Fruit fly (Drosophila melanogaster) whole organism, embryonic: Measurements from ENCODE around the gene aph-1.
A peak's percentile ranks its signal among the peaks of the same experiment; 100 is the strongest.

Source experiments
- B-H2 ChIP-seq: fragments of 200-800 bp; sonication (Bioruptor generic); optimal IDR thresholded peaks from 2 replicates; lab custom pipeline; 2018; ENCODE audit warnings: missing biosample characterization, mild to moderate bottlenecking, missing genetic modification characterization
- CG10654 ChIP-seq: fragments of 200-800 bp; sonication (Bioruptor generic); optimal IDR thresholded peaks from 2 replicates; lab custom pipeline; 2016; ENCODE audit warnings: missing biosample characterization, missing genetic modification characterization
- CG10979 ChIP-seq: fragments of 200-800 bp; sonication (Bioruptor generic); optimal IDR thresholded peaks from 2 replicates; lab custom pipeline; 2018; ENCODE audit warnings: missing biosample characterization, mild to moderate bottlenecking, missing genetic modification characterization, moderate library complexity
- CG13424 ChIP-seq: fragments of 200-800 bp; sonication (Bioruptor generic); optimal IDR thresholded peaks from 2 replicates; lab custom pipeline; 2019; ENCODE audit warnings: missing biosample characterization, mild to moderate bottlenecking, missing genetic modification characterization, moderate library complexity
- CG15514 ChIP-seq: fragments of 200-800 bp; sonication (Bioruptor generic); optimal IDR thresholded peaks from 3 replicates; lab custom pipeline; 2017; ENCODE audit warnings: missing biosample characterization, missing genetic modification characterization, mild to moderate bottlenecking, moderate library complexity, missing genetic modification reagents
- CG15601 ChIP-seq: fragments of 200-800 bp; sonication (Bioruptor generic); optimal IDR thresholded peaks from 3 replicates; lab custom pipeline; 2019; ENCODE audit warnings: missing biosample characterization, mild to moderate bottlenecking, missing genetic modification characterization, moderate library complexity
- CG17385 ChIP-seq: fragments of 200-800 bp; sonication (Bioruptor generic); optimal IDR thresholded peaks from 3 replicates; lab custom pipeline; 2018; ENCODE audit warnings: missing biosample characterization, mild to moderate bottlenecking, missing genetic modification characterization
- CG30020 ChIP-seq: fragments of 200-800 bp; optimal IDR thresholded peaks from 2 replicates; lab custom pipeline; 2019; ENCODE audit warnings: missing biosample characterization, mild to moderate bottlenecking, missing genetic modification characterization, moderate library complexity
- CG4424 ChIP-seq: fragments of 200-800 bp; sonication (Bioruptor generic); optimal IDR thresholded peaks from 3 replicates; lab custom pipeline; 2016; ENCODE audit warnings: missing biosample characterization, missing genetic modification characterization
- CG4707 ChIP-seq: fragments of 200-800 bp; sonication (Bioruptor generic); optimal IDR thresholded peaks from 2 replicates; lab custom pipeline; 2018; ENCODE audit warnings: missing biosample characterization, mild to moderate bottlenecking, missing genetic modification characterization, moderate library complexity
- CG8388 ChIP-seq: fragments of 200-800 bp; sonication (Bioruptor generic); optimal IDR thresholded peaks from 2 replicates; lab custom pipeline; 2019; ENCODE audit warnings: missing biosample characterization, mild to moderate bottlenecking, missing genetic modification characterization, moderate library complexity
- CG9797 ChIP-seq: fragments of 200-800 bp; sonication (Bioruptor generic); optimal IDR thresholded peaks from 3 replicates; lab custom pipeline; 2018; ENCODE audit warnings: missing biosample characterization, mild to moderate bottlenecking, missing genetic modification characterization
- CrebB ChIP-seq: fragments of 200-800 bp; sonication (Bioruptor generic); optimal IDR thresholded peaks from 3 replicates; lab custom pipeline; 2018; ENCODE audit warnings: missing biosample characterization, mild to moderate bottlenecking, missing genetic modification characterization
- Dbx ChIP-seq: fragments of 200-800 bp; sonication (Bioruptor generic); IDR thresholded peaks from 3 replicates; pipeline ENCODE4 v1.3.6; 2022; ENCODE audit warnings: missing biosample characterization, missing genetic modification characterization
- Dek ChIP-seq: fragments of 200-800 bp; sonication (Bioruptor generic); optimal IDR thresholded peaks from 3 replicates; lab custom pipeline; 2019; ENCODE audit warnings: missing biosample characterization, mild to moderate bottlenecking, missing genetic modification characterization, moderate library complexity
- Doc2 ChIP-seq: fragments of 200-800 bp; sonication (Bioruptor generic); IDR thresholded peaks from 2 replicates; pipeline ENCODE4 v1.3.6; 2022; ENCODE audit warnings: missing biosample characterization, missing genetic modification characterization
- Dp ChIP-seq: fragments of 200-800 bp; sonication (Bioruptor generic); optimal IDR thresholded peaks from 2 replicates; lab custom pipeline; 2018; ENCODE audit warnings: missing biosample characterization, mild to moderate bottlenecking, missing genetic modification characterization, moderate library complexity
- E2f1 ChIP-seq: fragments of 200-800 bp; sonication (Bioruptor generic); IDR thresholded peaks from 2 replicates; pipeline ENCODE4 v1.3.6; 2022; ENCODE audit warnings: missing biosample characterization, missing genetic modification characterization
- HLHmδ ChIP-seq: fragments of 200-800 bp; sonication (Bioruptor generic); optimal IDR thresholded peaks from 2 replicates; lab custom pipeline; 2018; ENCODE audit warnings: missing biosample characterization, mild to moderate bottlenecking, missing genetic modification characterization, moderate library complexity
- Hmx ChIP-seq: fragments of 200-800 bp; sonication (Bioruptor generic); optimal IDR thresholded peaks from 2 replicates; lab custom pipeline; 2016; ENCODE audit warnings: missing biosample characterization, missing genetic modification characterization
- Lim3 ChIP-seq: fragments of 200-800 bp; sonication (Bioruptor generic); IDR thresholded peaks from 2 replicates; pipeline ENCODE4 v1.3.6; 2022; ENCODE audit warnings: missing biosample characterization, missing genetic modification characterization
- Mes4 ChIP-seq: fragments of 200-800 bp; sonication (Bioruptor generic); optimal IDR thresholded peaks from 2 replicates; lab custom pipeline; 2016; ENCODE audit warnings: missing biosample characterization, missing genetic modification characterization
- Oaz ChIP-seq: fragments of 200-800 bp; sonication (Bioruptor generic); IDR thresholded peaks from 2 replicates; pipeline ENCODE4 v1.3.6; 2022; ENCODE audit warnings: missing biosample characterization, missing genetic modification characterization
- PHDP ChIP-seq: fragments of 200-800 bp; sonication (Bioruptor generic); optimal IDR thresholded peaks from 3 replicates; lab custom pipeline; 2018; ENCODE audit warnings: missing biosample characterization, mild to moderate bottlenecking, missing genetic modification characterization, moderate library complexity
- Xrp1 ChIP-seq: fragments of 200-800 bp; sonication (Bioruptor generic); IDR thresholded peaks from 2 replicates; pipeline ENCODE4 v1.3.6; 2022; ENCODE audit warnings: missing biosample characterization, missing genetic modification characterization
- ab ChIP-seq: fragments of 200-800 bp; sonication (Bioruptor generic); optimal IDR thresholded peaks from 2 replicates; lab custom pipeline; 2016; ENCODE audit warnings: missing biosample characterization, missing genetic modification characterization
- al ChIP-seq: fragments of 200-800 bp; sonication (Bioruptor generic); IDR thresholded peaks from 2 replicates; pipeline ENCODE4 v1.3.6; 2022; ENCODE audit warnings: missing biosample characterization, missing genetic modification characterization
- amos ChIP-seq: fragments of 200-800 bp; sonication (Bioruptor generic); IDR thresholded peaks from 2 replicates; pipeline ENCODE4 v1.3.6; 2022; ENCODE audit warnings: missing biosample characterization, missing genetic modification characterization; ENCODE audit not compliant: partially characterized antibody
- bab2 ChIP-seq: fragments of 200-800 bp; sonication (Bioruptor generic); optimal IDR thresholded peaks from 2 replicates; lab custom pipeline; 2016; ENCODE audit warnings: missing biosample characterization, missing genetic modification characterization
- cato ChIP-seq: fragments of 200-800 bp; sonication (Bioruptor generic); optimal IDR thresholded peaks from 2 replicates; lab custom pipeline; 2016; ENCODE audit warnings: missing biosample characterization, missing genetic modification characterization, borderline replicate concordance
- cg ChIP-seq: fragments of 200-800 bp; sonication (Bioruptor generic); optimal IDR thresholded peaks from 3 replicates; lab custom pipeline; 2019; ENCODE audit warnings: missing biosample characterization, mild to moderate bottlenecking, missing genetic modification characterization, moderate library complexity
- da ChIP-seq: fragments of 200-800 bp; sonication (Bioruptor generic); optimal IDR thresholded peaks from 2 replicates; lab custom pipeline; 2016; ENCODE audit warnings: missing biosample characterization, missing genetic modification characterization
- dan ChIP-seq: fragments of 200-800 bp; sonication (Bioruptor generic); IDR thresholded peaks from 2 replicates; pipeline ENCODE4 v1.3.6; 2022; ENCODE audit warnings: missing biosample characterization, missing genetic modification characterization
- ewg ChIP-seq: fragments of 200-800 bp; sonication (Bioruptor generic); optimal IDR thresholded peaks from 3 replicates; lab custom pipeline; 2017; ENCODE audit warnings: mild to moderate bottlenecking, missing biosample characterization, missing genetic modification reagents, missing genetic modification characterization
- fru ChIP-seq: fragments of >200 bp; optimal IDR thresholded peaks from 2 replicates; lab custom pipeline; 2017
- gem ChIP-seq: fragments of 200-800 bp; sonication (Bioruptor generic); optimal IDR thresholded peaks from 2 replicates; lab custom pipeline; 2019; ENCODE audit warnings: missing biosample characterization, mild to moderate bottlenecking, missing genetic modification characterization, moderate library complexity
- jigr1 ChIP-seq: fragments of 200-800 bp; sonication (Bioruptor generic); IDR thresholded peaks from 3 replicates; pipeline ENCODE4 v1.3.6; 2022; ENCODE audit warnings: missing biosample characterization, missing genetic modification characterization
- klu ChIP-seq: fragments of 200-800 bp; sonication (Bioruptor generic); IDR thresholded peaks from 2 replicates; pipeline ENCODE4 v1.3.6; 2022; ENCODE audit warnings: missing biosample characterization, missing genetic modification characterization
- mam ChIP-seq: fragments of 200-800 bp; sonication (Bioruptor generic); optimal IDR thresholded peaks from 3 replicates; lab custom pipeline; 2016; ENCODE audit warnings: missing biosample characterization, missing genetic modification characterization
- nau ChIP-seq: fragments of 200-800 bp; sonication (Bioruptor generic); optimal IDR thresholded peaks from 3 replicates; lab custom pipeline; 2017; ENCODE audit warnings: missing biosample characterization, mild to moderate bottlenecking, missing genetic modification characterization, missing genetic modification reagents
- pzg ChIP-seq: fragments of 200-800 bp; sonication (Bioruptor generic); optimal IDR thresholded peaks from 3 replicates; lab custom pipeline; 2018; ENCODE audit warnings: missing biosample characterization, mild to moderate bottlenecking, missing genetic modification characterization, moderate library complexity
- repo ChIP-seq: fragments of 200-800 bp; sonication (Bioruptor generic); optimal IDR thresholded peaks from 2 replicates; lab custom pipeline; 2016; ENCODE audit warnings: missing biosample characterization, missing genetic modification characterization
- rib ChIP-seq: fragments of 200-800 bp; sonication (Bioruptor generic); IDR thresholded peaks from 2 replicates; pipeline ENCODE4 v1.3.6; 2022; ENCODE audit warnings: missing biosample characterization, missing genetic modification characterization
- ro ChIP-seq: fragments of 200-800 bp; sonication (Bioruptor generic); IDR thresholded peaks from 2 replicates; pipeline ENCODE4 v1.3.6; 2022; ENCODE audit warnings: missing biosample characterization, missing genetic modification characterization
- schlank ChIP-seq: fragments of 200-800 bp; sonication (Bioruptor generic); optimal IDR thresholded peaks from 2 replicates; lab custom pipeline; 2018; ENCODE audit warnings: missing biosample characterization, mild to moderate bottlenecking, missing genetic modification characterization
- sim ChIP-seq: fragments of 200-800 bp; sonication (Bioruptor generic); IDR thresholded peaks from 2 replicates; pipeline ENCODE4 v1.3.6; 2022; ENCODE audit warnings: missing biosample characterization, missing genetic modification characterization
- sr ChIP-seq: fragments of 200-800 bp; sonication (Bioruptor generic); IDR thresholded peaks from 3 replicates; pipeline ENCODE4 v1.3.6; 2022; ENCODE audit warnings: missing biosample characterization, missing genetic modification characterization
- sug ChIP-seq: fragments of 200-800 bp; optimal IDR thresholded peaks from 2 replicates; lab custom pipeline; 2019; ENCODE audit warnings: missing biosample characterization, mild to moderate bottlenecking, missing genetic modification characterization, moderate library complexity
- tap ChIP-seq: fragments of 200-800 bp; optimal IDR thresholded peaks from 3 replicates; lab custom pipeline; 2019; ENCODE audit warnings: missing biosample characterization, mild to moderate bottlenecking, missing genetic modification characterization, moderate library complexity
- twi ChIP-seq: fragments of 200-800 bp; optimal IDR thresholded peaks from 2 replicates; lab custom pipeline; 2019; ENCODE audit warnings: missing biosample characterization, mild to moderate bottlenecking, missing genetic modification characterization, moderate library complexity
- tx ChIP-seq: fragments of 200-800 bp; sonication (Bioruptor generic); optimal IDR thresholded peaks from 2 replicates; lab custom pipeline; 2016; ENCODE audit warnings: missing biosample characterization, missing genetic modification characterization

aph-1 gene

DNA sequence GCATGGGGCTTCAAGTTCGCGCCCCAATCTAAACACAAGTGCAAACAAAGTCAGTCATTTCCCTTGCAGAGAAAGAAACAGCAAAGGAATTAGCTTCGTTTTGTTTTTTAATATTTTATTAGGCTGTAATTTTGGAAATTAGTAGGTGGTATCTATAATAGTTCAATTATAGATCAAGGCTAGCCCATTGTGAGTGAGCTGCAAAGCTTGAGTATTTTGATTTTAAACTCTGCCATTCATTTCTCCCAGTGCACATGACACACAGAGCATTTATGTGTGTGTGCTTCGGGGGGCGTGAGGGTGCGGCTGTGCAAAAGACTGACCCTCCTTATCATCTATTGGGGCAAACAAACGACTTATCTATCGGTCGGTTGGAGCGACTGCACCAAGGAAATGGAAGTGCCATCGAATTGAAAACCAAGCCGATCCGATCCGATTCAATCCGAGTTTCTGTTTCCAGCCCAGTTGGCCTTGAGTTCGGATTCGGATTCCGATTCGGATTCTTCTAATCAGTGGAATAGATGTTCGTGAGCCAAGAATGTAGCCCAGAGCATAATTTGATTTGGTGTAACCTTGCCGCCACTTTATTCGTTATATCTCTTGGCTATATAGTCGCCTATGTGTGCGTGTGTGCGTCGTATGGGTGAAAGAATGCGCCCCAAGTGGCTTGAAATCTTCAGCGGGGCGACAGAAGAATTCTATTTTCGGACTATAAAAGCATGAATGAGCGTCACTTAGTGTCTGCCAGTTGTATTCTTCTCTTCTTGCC, 34.5 kb upstream of the aph-1 start (continued):
- TF ChIP-seq schlank (tag; lab: Kevin White, UChicago) (no peak), CG4424 (GFP tag; lab: Kevin White, UChicago) (peak; percentile 42), al (GFP tag; lab: Robert Waterston, UW) (no peak), repo (no peak), cato (no peak), gem (tag; lab: Kevin White, UChicago) (peak; percentile 56), ro (GFP tag; lab: Robert Waterston, UW) (no peak), Doc2 (GFP tag; lab: Robert Waterston, UW) (no peak), CG30020 (tag; lab: Kevin White, UChicago) (no peak), CG15601 (tag; lab: Kevin White, UChicago) (no peak), CG15514 (peak; percentile 11), fru (lab: Kevin White, UChicago) (no peak), Dp (no peak), dan (GFP tag; lab: Robert Waterston, UW) (no peak), CG10979 (tag; lab: Kevin White, UChicago) (peak; percentile 38), B-H2 (GFP tag; lab: Kevin White, UChicago) (no peak), CrebB (tag; lab: Kevin White, UChicago) (no peak), CG4707 (GFP tag; lab: Kevin White, UChicago) (no peak), CG8388 (GFP tag; lab: Kevin White, UChicago) (no peak), Mes4 (GFP tag; lab: Kevin White, UChicago) (no peak), sim (no peak), tx (GFP tag; lab: Kevin White, UChicago) (no peak), da (no peak), Lim3 (no peak), Xrp1 (GFP tag; lab: Robert Waterston, UW) (peak; percentile 44; the same call in 1 of the 2 replicates), cg (GFP tag; lab: Kevin White, UChicago) (peak; percentile 3), bab2 (GFP tag; lab: Kevin White, UChicago) (peak; percentile 27), pzg (no peak), rib (GFP tag; lab: Robert Waterston, UW) (no peak), CG17385 (GFP tag; lab: Kevin White, UChicago) (peak; percentile 21), Oaz (GFP tag; lab: Robert Waterston, UW) (no peak), Hmx (GFP tag; lab: Kevin White, UChicago) (no peak), nau (GFP tag; lab: Kevin White, UChicago) (no peak), Dek (no peak), mam (peak; percentile 14), sug (tag; lab: Kevin White, UChicago) (peak; percentile 35), ewg (GFP tag; lab: Kevin White, UChicago) (no peak), Dbx (GFP tag; lab: Robert Waterston, UW) (no peak), sr (GFP tag; lab: Robert Waterston, UW) (no peak), CG13424 (tag; lab: Kevin White, UChicago) (peak; percentile 21), E2f1 (GFP tag; lab: Robert Waterston, UW) (no peak), ab (GFP tag; lab: Kevin White, UChicago) (no peak), CG9797 (GFP tag; lab: Kevin White, UChicago) (no peak), jigr1 (GFP tag; lab: Robert Waterston, UW) (no peak), CG10654 (GFP tag; lab: Kevin White, UChicago) (no peak), PHDP (tag; lab: Kevin White, UChicago) (no peak), klu (GFP tag; lab: Robert Waterston, UW) (peak; percentile 18; the same call in 1 of the 2 replicates), twi (tag; lab: Kevin White, UChicago) (no peak), tap (tag; lab: Kevin White, UChicago) (peak; percentile 6), amos (GFP tag; lab: Robert Waterston, UW) (no peak), HLHmδ (GFP tag; lab: Kevin White, UChicago) (no peak)
